Worm (Caenorhabditis elegans): ENCODE results near the gene pqn-82.

- TF ChIP-seq T26A8.4 (GFP tag; IDR thresholded peaks at IDR 0.05), result no peak
- no peak for TF ChIP-seq nhr-77 (tag; optimal IDR thresholded peaks at IDR 0.05)
- TF ChIP-seq unc-39 (tag; optimal IDR thresholded peaks at IDR 0.05), result no peak
- no peak for TF ChIP-seq ama-1 (optimal IDR thresholded peaks at IDR 0.05)
These were observed 17.7 kb upstream of the pqn-82 start for ce11 chrIII:1831104-1831503.
